Worm (Caenorhabditis elegans) whole organism, L4/young adult: Measurements from ENCODE around the gene ZK1010.2.

Experiments
- W03F9.2 ChIP-seq: fragments of 150-350 bp; optimal IDR thresholded peaks from 2 replicates; lab custom pipeline; 2014; ENCODE audit warnings: missing biosample characterization, missing genetic modification characterization
- dao-5 ChIP-seq: sonication (generic microtip); optimal IDR thresholded peaks from 2 replicates; lab custom pipeline; 2016; ENCODE audit warnings: missing genotype, missing genetic modification characterization, moderate library complexity, missing compliant biosample characterization
- him-1 ChIP-seq: sonication (generic microtip); optimal IDR thresholded peaks from 2 replicates; lab custom pipeline; 2016; ENCODE audit warnings: missing genotype, missing genetic modification reagents, missing genetic modification characterization, missing compliant biosample characterization

ZK1010.2 gene

DNA sequence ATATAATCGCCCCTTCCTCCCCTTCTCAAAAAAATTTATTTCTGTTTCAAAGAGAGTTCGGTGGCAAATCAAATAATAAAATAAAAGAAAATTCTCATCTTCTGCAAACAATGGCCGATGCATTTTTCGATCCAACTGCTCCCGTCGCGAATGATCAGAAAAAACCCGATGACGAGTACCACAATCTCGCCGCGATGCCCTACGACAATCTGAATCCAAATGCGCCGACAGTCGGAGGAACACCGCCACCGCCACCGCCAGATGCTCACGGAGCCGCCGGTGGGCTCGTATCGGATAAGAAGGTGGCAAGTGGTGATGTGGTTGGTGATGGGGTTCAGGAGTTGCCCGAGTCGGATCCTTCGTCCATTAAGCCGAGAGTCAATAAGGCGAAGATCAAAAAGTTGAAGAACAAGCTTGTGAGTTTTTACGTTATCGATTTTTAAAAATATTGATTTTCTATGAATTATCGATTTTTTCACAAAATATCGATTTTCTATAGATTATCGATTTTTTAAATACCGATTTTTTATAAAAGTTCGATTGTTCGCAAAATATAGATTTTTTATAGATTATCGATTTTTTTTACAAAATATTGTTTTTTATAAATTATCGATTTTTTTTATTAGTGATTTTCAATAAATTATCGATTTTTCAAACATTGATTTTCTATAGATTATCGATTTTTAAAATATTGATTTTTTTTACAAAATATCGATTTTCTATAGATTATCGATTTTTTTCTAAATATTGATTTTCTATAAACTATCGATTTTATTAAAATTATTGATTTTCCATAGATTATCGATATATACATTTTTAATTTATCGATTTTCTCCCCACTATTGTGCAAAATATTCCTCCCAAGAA, 26.1 kb downstream of the ZK1010.2 start, which contains the start of gene Y39E4A.1:
Gene Y39E4A.1 (plus strand): TSS at position 51 of the 867 bp plus-strand sequence.
- TF ChIP-seq W03F9.2 (tag; lab: Kevin White, UChicago): no peak
- no peak for TF ChIP-seq dao-5 (tag; lab: Kevin White, UChicago)
- TF ChIP-seq him-1 (tag; lab: Kevin White, UChicago): no peak

ce11 chrIII:12945072-12945471, 32.6 kb downstream of the ZK1010.2 start:
- TF ChIP-seq dao-5 (tag; lab: Kevin White, UChicago) (no peak), him-1 (tag; lab: Kevin White, UChicago) (no peak), W03F9.2 (tag; lab: Kevin White, UChicago) (no peak)

DNA sequence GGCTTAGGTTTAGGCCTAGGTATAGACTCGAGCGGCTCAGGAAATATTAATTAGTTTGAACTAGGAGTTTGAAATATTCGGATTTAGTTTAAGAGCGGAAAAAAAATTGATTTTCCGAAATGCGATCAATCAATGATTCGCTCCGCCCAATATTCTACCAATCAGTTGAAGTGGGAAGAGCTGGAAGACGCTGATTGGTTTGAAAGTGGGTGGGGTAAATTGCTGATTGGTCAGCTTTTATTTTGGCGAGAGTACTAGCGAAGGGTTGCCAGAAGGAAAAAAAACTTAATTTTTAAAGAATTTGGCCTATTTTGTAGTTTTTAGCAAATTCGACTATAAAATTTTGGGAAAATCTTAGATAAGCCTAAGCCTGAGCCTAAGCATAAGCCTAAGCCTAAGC, 33.6 kb downstream of the ZK1010.2 start:
- TF ChIP-seq him-1 (tag; lab: Kevin White, UChicago) (no peak), dao-5 (tag; lab: Kevin White, UChicago) (no peak), W03F9.2 (tag; lab: Kevin White, UChicago) (no peak)

ce11 chrIII:12942307-12942706, 35.4 kb downstream of the ZK1010.2 start, which contains the start of gene unc-25:
TSS of gene unc-25 (plus strand) at chrIII:12942651.
- TF ChIP-seq dao-5 (tag; lab: Kevin White, UChicago): no peak
- no peak for TF ChIP-seq him-1 (tag; lab: Kevin White, UChicago)

- TF ChIP-seq him-1 (tag; lab: Kevin White, UChicago) (no peak), dao-5 (tag; lab: Kevin White, UChicago) (no peak), W03F9.2 (tag; lab: Kevin White, UChicago) (no peak)
Observed at ce11 chrIII:12934417-12934816, 43.2 kb downstream of the ZK1010.2 start, which contains the start of gene epg-3. TSS of gene epg-3 (plus strand) at chrIII:12934717.

DNA sequence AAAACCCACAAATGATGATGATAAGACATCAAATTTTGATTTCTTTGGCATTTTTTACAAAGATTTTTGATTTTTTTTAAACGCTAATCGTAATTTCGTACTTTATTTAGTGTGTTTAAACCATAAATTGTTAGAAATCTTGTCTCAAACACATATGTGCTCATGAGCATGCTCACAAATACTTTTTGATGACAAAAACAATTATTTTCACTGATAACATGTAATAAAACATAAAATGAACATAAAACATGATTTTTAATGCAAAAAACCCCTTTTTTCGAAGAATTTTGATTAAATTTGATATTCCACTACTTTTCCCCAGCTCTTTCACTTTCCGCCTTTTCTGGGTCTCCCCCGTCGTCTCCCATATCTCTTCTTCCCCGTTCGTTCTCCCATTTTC, 44.9 kb downstream of the ZK1010.2 start:
- TF ChIP-seq him-1 (tag; lab: Kevin White, UChicago) (no peak), dao-5 (tag; lab: Kevin White, UChicago) (no peak), W03F9.2 (tag; lab: Kevin White, UChicago) (no peak)

- peak; percentile 65 for TF ChIP-seq W03F9.2 (tag; lab: Kevin White, UChicago)
- TF ChIP-seq him-1 (tag; lab: Kevin White, UChicago): no peak
Observed at ce11 chrIII:12931786-12932427, 45.8 kb downstream of the ZK1010.2 start, which contains the start of gene rbm-7. TSS of gene rbm-7 (minus strand) at chrIII:12931867.

ce11 chrIII:12931108-12931507, 46.6 kb downstream of the ZK1010.2 start:
- TF ChIP-seq dao-5 (tag; lab: Kevin White, UChicago) (no peak), W03F9.2 (tag; lab: Kevin White, UChicago) (no peak), him-1 (tag; lab: Kevin White, UChicago) (no peak)

- TF ChIP-seq W03F9.2 (tag; lab: Kevin White, UChicago) (no peak), him-1 (tag; lab: Kevin White, UChicago) (no peak), dao-5 (tag; lab: Kevin White, UChicago) (no peak)
Observed at ce11 chrIII:12929573-12929972, 48.1 kb downstream of the ZK1010.2 start, which contains the start of gene Y37D8A.19. TSS of gene Y37D8A.19 (plus strand) at chrIII:12929873.

DNA sequence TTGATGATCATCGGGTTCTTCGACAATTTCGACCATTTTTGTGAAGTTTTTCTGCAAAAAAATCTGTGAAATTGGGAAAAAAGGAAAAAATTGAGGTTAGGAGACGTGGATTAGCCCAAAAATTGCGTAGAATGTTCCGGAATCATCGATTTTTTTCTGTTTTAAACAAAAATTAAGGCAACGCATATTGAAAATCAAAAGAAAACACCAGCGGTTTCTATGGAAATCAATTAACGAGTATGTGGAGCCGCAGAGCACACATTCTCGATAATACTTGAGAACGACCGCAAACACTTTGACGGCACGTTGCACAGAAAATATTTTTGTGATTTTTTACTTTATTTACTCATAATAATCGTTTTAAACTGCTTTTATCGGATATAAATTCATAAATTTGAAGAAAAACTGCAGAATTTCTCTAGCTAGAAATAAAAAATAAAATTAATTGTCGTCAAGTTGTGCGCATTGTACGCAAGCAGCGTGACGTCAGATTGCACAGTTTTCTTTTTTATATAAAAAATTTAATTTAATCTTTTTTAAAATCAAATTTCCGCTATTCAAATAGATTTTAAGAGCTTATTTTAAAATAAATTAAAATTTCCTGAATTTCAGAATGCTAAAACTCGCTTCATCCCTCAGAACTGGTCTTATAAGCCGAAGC, 51.6 kb downstream of the ZK1010.2 start, which contains the start of the genes npp-25 and mrps-10:
Gene npp-25 (minus strand): TSS at position 51 of the 661 bp plus-strand sequence.
Gene mrps-10 (plus strand): TSS at position 611 of the 661 bp plus-strand sequence.
- TF ChIP-seq W03F9.2 (tag; lab: Kevin White, UChicago) (no peak), him-1 (tag; lab: Kevin White, UChicago) (no peak), dao-5 (tag; lab: Kevin White, UChicago) (no peak)
